Fruit fly (Drosophila melanogaster): ENCODE results near the gene Surf4.

Gene Surf4

dm6 chr3R:15371833-15372232, 25.9 kb upstream of the Surf4 start, which contains the start of the genes Ccm3 and CG6136 (continued):
- peak; percentile 95 for TF ChIP-seq bbx (GFP tag; IDR thresholded peaks at IDR 0.05; ENCODE audit: partially characterized antibody)
- peak; percentile 96 for TF ChIP-seq Bgb (GFP tag; IDR thresholded peaks at IDR 0.05; ENCODE audit: partially characterized antibody)
- peak; percentile 80 for TF ChIP-seq Sry-δ (GFP tag; optimal IDR thresholded peaks at IDR 0.05)
- peak; percentile 92 for TF ChIP-seq CG34224 (GFP tag; IDR thresholded peaks at IDR 0.05; ENCODE audit: partially characterized antibody)
- TF ChIP-seq CG9437 (GFP tag; optimal IDR thresholded peaks at IDR 0.05): peak; percentile 40
- peak; percentile 93 for TF ChIP-seq zen2 (GFP tag; IDR thresholded peaks at IDR 0.05; ENCODE audit: partially characterized antibody)
- peak; percentile 35 for TF ChIP-seq Elba2 (GFP tag; optimal IDR thresholded peaks at IDR 0.05)
- TF ChIP-seq chm (GFP tag; IDR thresholded peaks at IDR 0.05): peak; percentile 54; the same call in 1 of the 2 replicates
- TF ChIP-seq Spps (tag; optimal IDR thresholded peaks at IDR 0.05): no peak
- no peak for TF ChIP-seq Trl (optimal IDR thresholded peaks at IDR 0.05)
- TF ChIP-seq Trl (GFP tag; optimal IDR thresholded peaks at IDR 0.05): peak; percentile 63
- peak; percentile 17 for TF ChIP-seq chn (GFP tag; optimal IDR thresholded peaks at IDR 0.05)
- TF ChIP-seq Deaf1 (tag; optimal IDR thresholded peaks at IDR 0.05): peak; percentile 50
- peak; percentile 82 for TF ChIP-seq HmgZ (tag; optimal IDR thresholded peaks at IDR 0.05)
- TF ChIP-seq CG10543 (GFP tag; optimal IDR thresholded peaks at IDR 0.05): no peak
- TF ChIP-seq CG18764 (GFP tag; optimal IDR thresholded peaks at IDR 0.05): peak; percentile 10
- TF ChIP-seq Max (GFP tag; optimal IDR thresholded peaks at IDR 0.05): peak; percentile 59
- peak; percentile 44 for TF ChIP-seq Sin3A (optimal IDR thresholded peaks at IDR 0.05)
- no peak for TF ChIP-seq gt (GFP tag; IDR thresholded peaks at IDR 0.05)
- peak; percentile 88 for TF ChIP-seq CG16813 (GFP tag; IDR thresholded peaks at IDR 0.05; ENCODE audit: partially characterized antibody)
- TF ChIP-seq Atf6 (GFP tag; IDR thresholded peaks at IDR 0.05): 0 out of 2 replicates have a peak, but pooled peaks have one; percentile 13
- TF ChIP-seq vvl (GFP tag; IDR thresholded peaks at IDR 0.05): peak; percentile 91
- peak; percentile 7 for TF ChIP-seq tin (GFP tag; optimal IDR thresholded peaks at IDR 0.05)
- TF ChIP-seq CG3838 (GFP tag; optimal IDR thresholded peaks at IDR 0.05): no peak
- no peak for TF ChIP-seq Awh (GFP tag; IDR thresholded peaks at IDR 0.05)
- TF ChIP-seq H2.0 (GFP tag; IDR thresholded peaks at IDR 0.05): peak; percentile 24
- peak; percentile 16; the same call in 1 of the 2 replicates for TF ChIP-seq lmd (GFP tag; IDR thresholded peaks at IDR 0.05)
- TF ChIP-seq B-H1 (GFP tag; IDR thresholded peaks at IDR 0.05): no peak
- no peak for TF ChIP-seq Kr (GFP tag; optimal IDR thresholded peaks at IDR 0.05)
- peak; percentile 61; the same call in 1 of the 2 replicates for TF ChIP-seq NFAT (GFP tag; IDR thresholded peaks at IDR 0.05)
- TF ChIP-seq CG2712 (tag; optimal IDR thresholded peaks at IDR 0.05): peak; percentile 27
- TF ChIP-seq pnt (GFP tag; optimal IDR thresholded peaks at IDR 0.05): no peak
- peak; percentile 86 for TF ChIP-seq hb (GFP tag; IDR thresholded peaks at IDR 0.05; ENCODE audit: partially characterized antibody)
- no peak for TF ChIP-seq tll (GFP tag; optimal IDR thresholded peaks at IDR 0.05)
- TF ChIP-seq CG13424 (tag; optimal IDR thresholded peaks at IDR 0.05): peak; percentile 3
- no peak for TF ChIP-seq Dek (tag; optimal IDR thresholded peaks at IDR 0.05)
- TF ChIP-seq CG12391 (tag; optimal IDR thresholded peaks at IDR 0.05): peak; percentile 16
- TF ChIP-seq CG32532 (GFP tag; IDR thresholded peaks at IDR 0.05): peak; percentile 62
- no peak for TF ChIP-seq Bdp1 (GFP tag; optimal IDR thresholded peaks at IDR 0.05)
- TF ChIP-seq row (GFP tag; IDR thresholded peaks at IDR 0.05): peak; percentile 17; the same call in 1 of the 3 replicates
- peak; percentile 64 for TF ChIP-seq Myb (GFP tag; optimal IDR thresholded peaks at IDR 0.05)
- peak; percentile 64; the same call in 2 of the 3 replicates for TF ChIP-seq ci (GFP tag; IDR thresholded peaks at IDR 0.05)
- TF ChIP-seq CG13894 (tag; optimal IDR thresholded peaks at IDR 0.05): peak; percentile 45
- TF ChIP-seq fu2 (GFP tag; optimal IDR thresholded peaks at IDR 0.05): no peak
- 0 out of 3 replicates have a peak, but pooled peaks have one; percentile 23 for TF ChIP-seq CG11695 (GFP tag; IDR thresholded peaks at IDR 0.05)
- no peak for TF ChIP-seq sim (GFP tag; IDR thresholded peaks at IDR 0.05)
